Worm (Caenorhabditis elegans): ENCODE results near the gene F28H7.2.
A peak's percentile ranks its signal among the peaks of the same experiment; 100 is the strongest.

F28H7.2 gene

ce11 chrV:10770026-10770425 lies 22.3 kb downstream of the F28H7.2 start, which contains the start of the genes D1054.1 and pas-2 (continued):
- no peak for TF ChIP-seq nhr-20 (tag; optimal IDR thresholded peaks at IDR 0.05)
- no peak for TF ChIP-seq ama-1 (optimal IDR thresholded peaks at IDR 0.05)
- no peak for TF ChIP-seq elt-3 (tag; optimal IDR thresholded peaks at IDR 0.05)
- no peak for TF ChIP-seq lin-15B (tag; optimal IDR thresholded peaks at IDR 0.05)
- no peak for TF ChIP-seq ceh-82 (tag; optimal IDR thresholded peaks at IDR 0.05)
- TF ChIP-seq nhr-11 (tag; optimal IDR thresholded peaks at IDR 0.05), result no peak
- TF ChIP-seq skn-1 (tag; optimal IDR thresholded peaks at IDR 0.05), result peak; percentile 92
- TF ChIP-seq egl-13 (tag; optimal IDR thresholded peaks at IDR 0.05), result no peak
- no peak for TF ChIP-seq ceh-88 (GFP tag; IDR thresholded peaks at IDR 0.05)
- TF ChIP-seq aly-2 (tag; optimal IDR thresholded peaks at IDR 0.05), result no peak
- TF ChIP-seq lsy-2 (tag; optimal IDR thresholded peaks at IDR 0.05), result peak in 1 of 2 experiments; percentile 41
- no peak for TF ChIP-seq aha-1 (tag; optimal IDR thresholded peaks at IDR 0.05)
- TF ChIP-seq Y116A8C.19 (tag; optimal IDR thresholded peaks at IDR 0.05; ENCODE audit: borderline replicate concordance), result no peak
- no peak for TF ChIP-seq snu-23 (GFP tag; optimal IDR thresholded peaks at IDR 0.05)
- no peak for TF ChIP-seq ceh-63 (GFP tag; optimal IDR thresholded peaks at IDR 0.05)
- no peak for TF ChIP-seq zag-1 (tag; optimal IDR thresholded peaks at IDR 0.05)
- no peak for TF ChIP-seq hlh-17 (GFP tag; optimal IDR thresholded peaks at IDR 0.05; ENCODE audit: borderline replicate concordance)
- no peak for TF ChIP-seq unc-86 (tag; optimal IDR thresholded peaks at IDR 0.05)
- no peak for TF ChIP-seq sox-4 (tag; optimal IDR thresholded peaks at IDR 0.05)
- TF ChIP-seq grh-1 (GFP tag; IDR thresholded peaks at IDR 0.05), result no peak
- TF ChIP-seq lir-3 (tag; optimal IDR thresholded peaks at IDR 0.05; ENCODE audit: poor library complexity), result no peak
- TF ChIP-seq pag-3 (tag; optimal IDR thresholded peaks at IDR 0.05; ENCODE audit: borderline replicate concordance, insufficient read depth), result no peak
- TF ChIP-seq nhr-19 (GFP tag; conservative IDR thresholded peaks at IDR 0.05), result no peak
- no peak for TF ChIP-seq fkh-8 (tag; optimal IDR thresholded peaks at IDR 0.05)
- TF ChIP-seq hpl-2 (GFP tag; optimal IDR thresholded peaks at IDR 0.05), result no peak
- TF ChIP-seq swsn-7 (tag; optimal IDR thresholded peaks at IDR 0.05), result no peak
- TF ChIP-seq mdl-1 (tag; optimal IDR thresholded peaks at IDR 0.05), result no peak
- peak; percentile 54 for TF ChIP-seq lin-14 (GFP tag; optimal IDR thresholded peaks at IDR 0.05)
- TF ChIP-seq mab-9 (GFP tag; IDR thresholded peaks at IDR 0.05), result no peak
- no peak for TF ChIP-seq pax-3 (tag; optimal IDR thresholded peaks at IDR 0.05)
- peak; percentile 45 for TF ChIP-seq mep-1 (tag; optimal IDR thresholded peaks at IDR 0.05)
- TF ChIP-seq xbp-1 (tag; optimal IDR thresholded peaks at IDR 0.05), result no peak
- TF ChIP-seq nhr-71 (tag; optimal IDR thresholded peaks at IDR 0.05), result no peak

- TF ChIP-seq C34B4.2 (tag; optimal IDR thresholded peaks at IDR 0.05) (no peak), zag-1 (tag; optimal IDR thresholded peaks at IDR 0.05) (no peak), xbp-1 (tag; optimal IDR thresholded peaks at IDR 0.05) (no peak), tlp-1 (tag; optimal IDR thresholded peaks at IDR 0.05) (no peak)
These were observed 23.7 kb downstream of the F28H7.2 start, which contains the start of gene D1054.3 for ce11 chrV:10771390-10771789. Gene D1054.3 (plus strand): TSS chrV:10771451.

- TF ChIP-seq nhr-85 (tag), result peak; percentile 19
- no peak for TF ChIP-seq hpl-2 (GFP tag; optimal IDR thresholded peaks at IDR 0.05)
These were observed 25.5 kb downstream of the F28H7.2 start for ce11 chrV:10773216-10773615.

ce11 chrV:10776528-10777055 lies 28.9 kb downstream of the F28H7.2 start, which contains the start of gene D1054.5:
Gene D1054.5 (minus strand): TSS chrV:10776578.
- TF ChIP-seq hpl-2 (GFP tag; optimal IDR thresholded peaks at IDR 0.05) (no peak), ceh-82 (tag; optimal IDR thresholded peaks at IDR 0.05) (no peak), elt-2 (tag; optimal IDR thresholded peaks at IDR 0.05) (peak; percentile 94), jun-1 (tag; optimal IDR thresholded peaks at IDR 0.05) (peak; percentile 30)
